Worm (Caenorhabditis elegans): Measurements from ENCODE around the gene flp-23.

ce11 chrIII:8636803-8637202, 13.8 kb upstream of the flp-23 start:
- TF ChIP-seq skn-1 (tag; optimal IDR thresholded peaks at IDR 0.05) (no peak), aly-2 (tag; optimal IDR thresholded peaks at IDR 0.05) (no peak), unc-39 (tag; optimal IDR thresholded peaks at IDR 0.05) (no peak), nhr-237 (tag; optimal IDR thresholded peaks at IDR 0.05) (no peak), lin-13 (GFP tag; optimal IDR thresholded peaks at IDR 0.05) (no peak)

Data from whole organism, L2 larva.